Worm (Caenorhabditis elegans): ENCODE measurements around the gene R09E10.1.

Gene R09E10.1

DNA sequence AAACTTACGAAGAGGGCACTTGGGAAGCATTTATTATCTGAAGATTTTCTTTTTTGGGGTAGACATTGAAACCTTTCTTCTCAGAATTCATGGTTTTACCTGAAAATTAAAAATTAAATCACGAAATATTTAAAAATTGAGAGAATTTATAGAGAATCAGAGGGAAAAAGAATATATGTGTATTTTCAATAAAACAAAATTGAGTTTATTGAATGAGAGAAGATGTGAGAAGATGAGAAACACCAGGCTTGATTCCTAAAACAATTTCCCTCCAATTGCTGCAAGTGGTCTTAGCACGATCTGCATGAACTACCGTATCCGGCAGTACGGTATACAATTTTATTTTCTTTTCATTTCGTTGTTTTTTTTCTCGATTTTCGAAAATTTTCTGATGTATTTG is 34.5 kb upstream of the R09E10.1 start, which contains the start of gene R11A8.1:
R11A8.1 (minus strand) TSS at position 101 of the 400 bp plus-strand sequence.
- TF ChIP-seq R02D3.7 (tag; optimal IDR thresholded peaks at IDR 0.05) (no peak), unc-39 (tag; optimal IDR thresholded peaks at IDR 0.05) (no peak), fos-1 (tag; optimal IDR thresholded peaks at IDR 0.05) (no peak), ztf-11 (tag; optimal IDR thresholded peaks at IDR 0.05) (no peak), lin-11 (tag; optimal IDR thresholded peaks at IDR 0.05) (no peak), nhr-11 (tag; optimal IDR thresholded peaks at IDR 0.05) (no peak), sma-9 (GFP tag; optimal IDR thresholded peaks at IDR 0.05) (no peak), sma-9 (tag; optimal IDR thresholded peaks at IDR 0.05) (no peak), C34F6.9 (tag; optimal IDR thresholded peaks at IDR 0.05) (no peak), lsy-2 (tag; optimal IDR thresholded peaks at IDR 0.05) (no peak), ztf-1 (GFP tag; conservative IDR thresholded peaks at IDR 0.05) (no peak), ztf-4 (tag; optimal IDR thresholded peaks at IDR 0.05) (no peak), F13H6.1 (tag; optimal IDR thresholded peaks at IDR 0.05) (no peak), ceh-16 (tag; optimal IDR thresholded peaks at IDR 0.05) (no peak), sma-3 (GFP tag; optimal IDR thresholded peaks at IDR 0.05) (no peak), nhr-23 (tag; optimal IDR thresholded peaks at IDR 0.05) (no peak), nhr-6 (tag; optimal IDR thresholded peaks at IDR 0.05) (no peak), nhr-129 (tag; optimal IDR thresholded peaks at IDR 0.05) (no peak), ceh-82 (tag; optimal IDR thresholded peaks at IDR 0.05) (no peak)

DNA sequence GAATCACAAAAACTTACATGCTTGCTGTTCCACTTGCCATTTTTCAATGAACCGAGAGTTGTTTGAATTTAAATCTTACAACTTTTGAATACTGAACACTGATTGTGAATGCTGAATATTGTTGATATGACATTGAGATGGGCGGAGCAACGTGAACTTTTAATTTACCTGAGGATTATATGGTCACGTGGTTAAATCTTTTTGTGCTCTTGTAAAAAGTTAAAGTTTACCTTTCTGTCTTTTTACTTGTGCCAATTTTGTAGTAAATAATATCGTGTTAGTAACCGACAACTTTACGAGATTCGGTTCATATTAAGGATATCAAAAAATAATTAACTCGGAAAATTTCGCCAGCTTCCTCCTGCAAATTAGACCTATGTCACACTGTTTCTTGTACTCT is 29.7 kb upstream of the R09E10.1 start, which contains the start of gene Y43C5B.2:
Y43C5B.2 (minus strand) TSS at position 101 of the 400 bp plus-strand sequence.
- TF ChIP-seq unc-55 (GFP tag; optimal IDR thresholded peaks at IDR 0.05) (no peak), zag-1 (tag; optimal IDR thresholded peaks at IDR 0.05) (no peak), mdl-1 (tag; optimal IDR thresholded peaks at IDR 0.05) (no peak), nhr-11 (tag; optimal IDR thresholded peaks at IDR 0.05) (no peak), nhr-10 (tag; optimal IDR thresholded peaks at IDR 0.05) (no peak)

DNA sequence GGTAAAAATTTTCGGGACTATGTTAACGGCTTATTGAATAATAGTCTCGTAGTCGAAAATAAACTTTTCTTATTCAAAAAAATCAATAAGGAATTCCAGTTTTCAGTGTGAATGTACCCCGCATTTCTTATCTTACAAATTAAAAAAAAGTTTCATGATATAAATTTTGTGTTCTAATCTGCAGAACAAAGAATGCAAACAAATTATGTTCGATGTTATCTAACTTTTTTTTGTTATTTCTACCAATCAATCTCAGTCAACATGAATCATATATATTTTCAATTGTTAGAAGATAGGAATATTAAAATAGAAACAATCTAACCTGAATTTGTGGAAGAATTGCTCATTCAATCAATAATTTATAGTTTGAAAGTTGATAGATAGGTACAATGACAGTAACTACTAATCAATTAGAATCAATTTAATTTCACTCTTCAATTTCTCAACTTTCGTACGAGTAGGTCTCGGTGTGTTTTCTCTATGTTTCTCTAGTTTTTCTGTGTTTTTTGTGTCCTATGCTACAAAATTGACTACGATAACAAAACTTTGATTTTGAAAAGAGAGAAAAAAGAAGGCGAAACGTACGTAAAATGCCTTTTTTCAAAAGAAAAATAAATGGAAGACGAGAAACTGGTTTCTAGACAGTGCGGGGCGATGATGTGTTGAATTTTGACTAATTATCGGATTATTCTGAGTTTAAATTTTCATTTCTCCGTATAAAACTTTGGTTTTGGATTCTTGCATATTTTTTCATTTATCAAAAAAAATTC is 27.5 kb upstream of the R09E10.1 start, which contains the start of the genes unc-43 and Y43C5B.3:
unc-43 (minus strand) TSS at position 347 of the 770 bp plus-strand sequence.
Y43C5B.3 (plus strand) TSS at position 720 of the 770 bp plus-strand sequence.
- TF ChIP-seq fos-1 (tag; optimal IDR thresholded peaks at IDR 0.05), result peak; percentile 62
- no peak for TF ChIP-seq mbf-1 (tag; optimal IDR thresholded peaks at IDR 0.05)
- peak; percentile 70 for TF ChIP-seq blmp-1 (tag; optimal IDR thresholded peaks at IDR 0.05; ENCODE audit: insufficient read depth)
- no peak for TF ChIP-seq sem-4 (tag; optimal IDR thresholded peaks at IDR 0.05)
- no peak for TF ChIP-seq ceh-82 (tag; optimal IDR thresholded peaks at IDR 0.05)
- peak; percentile 5 for TF ChIP-seq crh-2 (tag; optimal IDR thresholded peaks at IDR 0.05)
- no peak for TF ChIP-seq nhr-12 (tag; optimal IDR thresholded peaks at IDR 0.05)
- no peak for TF ChIP-seq nhr-10 (tag; optimal IDR thresholded peaks at IDR 0.05)
- TF ChIP-seq F13H6.1 (tag; optimal IDR thresholded peaks at IDR 0.05), result no peak
- no peak for TF ChIP-seq sma-9 (GFP tag; optimal IDR thresholded peaks at IDR 0.05)
- no peak for TF ChIP-seq sma-9 (tag; optimal IDR thresholded peaks at IDR 0.05)
- no peak for TF ChIP-seq ztf-4 (tag; optimal IDR thresholded peaks at IDR 0.05)
- TF ChIP-seq lsy-2 (tag; optimal IDR thresholded peaks at IDR 0.05), result no peak
- no peak for TF ChIP-seq unc-55 (GFP tag; optimal IDR thresholded peaks at IDR 0.05)
- no peak for TF ChIP-seq egl-27 (tag; optimal IDR thresholded peaks at IDR 0.05)

DNA sequence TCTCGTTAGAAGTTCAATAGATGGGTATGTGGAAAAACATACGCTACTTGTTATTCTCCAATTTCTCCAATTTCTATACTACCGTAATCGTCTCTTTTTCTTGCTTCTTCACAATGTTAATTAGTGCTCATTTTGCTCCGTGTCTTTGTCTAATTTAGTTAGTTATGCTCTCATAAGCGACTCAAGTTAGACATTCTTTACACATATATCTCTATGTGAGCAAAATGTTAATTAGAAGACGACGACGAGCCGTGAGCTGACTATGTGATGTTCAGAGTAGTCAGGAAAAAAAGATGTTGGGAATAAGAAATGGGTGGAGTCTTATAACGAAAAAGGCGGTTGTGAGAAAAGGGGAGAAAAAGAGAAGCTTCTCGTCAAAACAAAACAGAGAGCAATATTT is 25.0 kb upstream of the R09E10.1 start:
- TF ChIP-seq crh-2 (tag; optimal IDR thresholded peaks at IDR 0.05) (peak; percentile 67), aly-2 (tag; optimal IDR thresholded peaks at IDR 0.05) (no peak)

DNA sequence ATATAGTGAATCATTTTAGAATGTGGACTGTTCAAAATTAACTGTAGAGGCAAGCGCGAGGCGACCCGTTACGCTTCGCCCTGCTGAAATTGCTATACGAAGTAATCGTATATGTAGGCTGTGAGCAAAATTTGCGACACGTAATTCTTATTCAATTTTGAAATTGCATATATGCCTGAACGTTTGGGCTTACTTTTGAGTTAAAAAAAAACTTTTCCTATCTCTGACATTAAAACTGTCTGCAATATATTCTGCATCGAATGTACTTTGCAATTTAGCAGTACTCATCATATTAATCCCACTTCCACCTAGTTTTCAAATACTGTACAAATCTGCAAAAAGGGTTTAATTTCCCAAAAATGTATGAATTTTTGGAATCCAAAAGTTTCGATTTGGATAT is 24.4 kb upstream of the R09E10.1 start:
- TF ChIP-seq nhr-6 (tag; optimal IDR thresholded peaks at IDR 0.05), result no peak
- TF ChIP-seq gmeb-1 (tag; optimal IDR thresholded peaks at IDR 0.05), result no peak

DNA sequence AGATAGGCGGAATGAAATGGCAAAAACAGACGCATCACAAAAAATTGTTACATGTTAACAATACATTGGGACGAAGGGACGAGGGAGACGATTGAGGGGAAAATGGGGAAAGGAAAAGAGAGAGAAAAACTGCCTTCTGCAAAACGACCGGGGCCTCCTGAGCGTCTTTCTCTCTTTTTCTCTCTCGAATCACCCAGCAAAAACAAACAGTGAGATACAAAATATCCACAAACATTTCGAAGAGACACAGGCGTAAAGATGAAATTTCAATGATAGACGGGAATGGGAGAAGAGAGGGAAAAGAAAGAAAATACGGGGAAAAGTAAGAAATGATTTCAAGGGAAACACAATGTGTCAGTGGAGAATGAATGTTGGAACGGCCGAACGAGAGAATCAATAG is 23.4 kb upstream of the R09E10.1 start:
- TF ChIP-seq F13H6.1 (tag; optimal IDR thresholded peaks at IDR 0.05) (peak; percentile 69), R02D3.7 (tag; optimal IDR thresholded peaks at IDR 0.05) (no peak), fos-1 (tag; optimal IDR thresholded peaks at IDR 0.05) (peak; percentile 68), nhr-11 (tag; optimal IDR thresholded peaks at IDR 0.05) (no peak), nhr-237 (tag; optimal IDR thresholded peaks at IDR 0.05) (no peak), lsy-2 (tag; optimal IDR thresholded peaks at IDR 0.05) (peak; percentile 12 to 64), ama-1 (optimal IDR thresholded peaks at IDR 0.05) (peak; percentile 9), ceh-82 (tag; optimal IDR thresholded peaks at IDR 0.05) (no peak), ceh-16 (tag; optimal IDR thresholded peaks at IDR 0.05) (no peak), Y55F3AM.14 (GFP tag; optimal IDR thresholded peaks at IDR 0.05) (no peak), nhr-6 (tag; optimal IDR thresholded peaks at IDR 0.05) (peak; percentile 31), egl-27 (tag; optimal IDR thresholded peaks at IDR 0.05) (peak; percentile 22), blmp-1 (tag; optimal IDR thresholded peaks at IDR 0.05; ENCODE audit: insufficient read depth) (peak; percentile 45), unc-62 (GFP tag; optimal IDR thresholded peaks at IDR 0.05) (no peak), gmeb-1 (tag; optimal IDR thresholded peaks at IDR 0.05) (no peak), nhr-21 (tag; optimal IDR thresholded peaks at IDR 0.05) (peak; percentile 43), mbf-1 (tag; optimal IDR thresholded peaks at IDR 0.05) (no peak), zag-1 (tag; optimal IDR thresholded peaks at IDR 0.05) (peak; percentile 12), alr-1 (tag; optimal IDR thresholded peaks at IDR 0.05) (no peak), sma-3 (GFP tag; optimal IDR thresholded peaks at IDR 0.05) (peak; percentile 2), peb-1 (tag; optimal IDR thresholded peaks at IDR 0.05) (no peak), nhr-129 (tag; optimal IDR thresholded peaks at IDR 0.05) (peak; percentile 82), ztf-11 (tag; optimal IDR thresholded peaks at IDR 0.05) (no peak), lin-13 (GFP tag; optimal IDR thresholded peaks at IDR 0.05) (peak; percentile 33), ztf-1 (GFP tag; conservative IDR thresholded peaks at IDR 0.05) (no peak), lin-11 (tag; optimal IDR thresholded peaks at IDR 0.05) (no peak)
